Fruit fly (Drosophila melanogaster) whole organism, embryonic: ENCODE results near the gene Pi4KIIalpha.

Source experiments
- Asciz ChIP-seq: fragments of 200-800 bp; sonication (Bioruptor generic); optimal IDR thresholded peaks from 2 replicates; lab custom pipeline; 2017; ENCODE audit warnings: missing biosample characterization, mild to moderate bottlenecking, missing genetic modification characterization, missing genetic modification reagents
- Atf3 ChIP-seq: fragments of 200-800 bp; sonication (Bioruptor generic); optimal IDR thresholded peaks from 3 replicates; lab custom pipeline; 2016; ENCODE audit warnings: missing biosample characterization, missing genetic modification characterization
- Blimp-1 ChIP-seq: fragments of 200-800 bp; sonication (Bioruptor generic); optimal IDR thresholded peaks from 3 replicates; lab custom pipeline; 2018; ENCODE audit warnings: missing biosample characterization, missing genetic modification characterization, mild to moderate bottlenecking, moderate library complexity, missing genetic modification reagents
- CG1024 ChIP-seq: fragments of 200-800 bp; sonication (Bioruptor generic); IDR thresholded peaks from 2 replicates; pipeline ENCODE4 v1.3.6; 2022; ENCODE audit warnings: missing biosample characterization, missing genetic modification characterization
- CG10979 ChIP-seq: fragments of 200-800 bp; sonication (Bioruptor generic); optimal IDR thresholded peaks from 2 replicates; lab custom pipeline; 2018; ENCODE audit warnings: missing biosample characterization, mild to moderate bottlenecking, missing genetic modification characterization, moderate library complexity
- CG11093 ChIP-seq: fragments of 200-800 bp; sonication (Bioruptor generic); IDR thresholded peaks from 3 replicates; pipeline ENCODE4 v1.3.6; 2022; ENCODE audit warnings: missing biosample characterization, missing genetic modification characterization
- CG11560 ChIP-seq: fragments of 200-800 bp; sonication (Bioruptor generic); IDR thresholded peaks from 3 replicates; pipeline ENCODE4 v1.3.6; 2022; ENCODE audit warnings: missing biosample characterization, missing genetic modification characterization
- CG12659 ChIP-seq: fragments of 200-800 bp; sonication (Bioruptor generic); optimal IDR thresholded peaks from 3 replicates; lab custom pipeline; 2017; ENCODE audit warnings: mild to moderate bottlenecking, missing biosample characterization, missing genetic modification reagents, missing genetic modification characterization
- CG14441 ChIP-seq: fragments of 200-800 bp; sonication (Bioruptor generic); IDR thresholded peaks from 2 replicates; pipeline ENCODE4 v1.3.6; 2022; ENCODE audit warnings: missing biosample characterization, missing genetic modification characterization
- CG14667 ChIP-seq: fragments of 200-800 bp; sonication (Bioruptor generic); IDR thresholded peaks from 2 replicates; pipeline ENCODE4 v1.3.6; 2022; ENCODE audit warnings: missing biosample characterization, missing genetic modification characterization
- CG14860 ChIP-seq: fragments of 200-800 bp; sonication (Bioruptor generic); IDR thresholded peaks from 3 replicates; pipeline ENCODE4 v1.3.6; 2022; ENCODE audit warnings: missing biosample characterization, missing genetic modification characterization; ENCODE audit not compliant: partially characterized antibody
- CG16779 ChIP-seq: fragments of 200-800 bp; sonication (Bioruptor generic); IDR thresholded peaks from 2 replicates; pipeline ENCODE4 v1.3.6; 2022; ENCODE audit warnings: missing biosample characterization, missing genetic modification characterization
- CG2129 ChIP-seq: fragments of 200-800 bp; sonication (Bioruptor generic); IDR thresholded peaks from 2 replicates; pipeline ENCODE4 v1.3.6; 2022; ENCODE audit warnings: missing biosample characterization, missing genetic modification characterization; ENCODE audit not compliant: partially characterized antibody
- CG2202 ChIP-seq: fragments of 200-800 bp; sonication (Bioruptor generic); optimal IDR thresholded peaks from 2 replicates; lab custom pipeline; 2018; ENCODE audit warnings: missing biosample characterization, mild to moderate bottlenecking, missing genetic modification characterization
- CG2889 ChIP-seq: fragments of 200-800 bp; sonication (Bioruptor generic); IDR thresholded peaks from 3 replicates; pipeline ENCODE4 v1.3.6; 2022; ENCODE audit warnings: missing biosample characterization, missing genetic modification characterization
- CG30403 ChIP-seq: fragments of 200-800 bp; sonication (Bioruptor generic); optimal IDR thresholded peaks from 3 replicates; lab custom pipeline; 2016; ENCODE audit warnings: missing biosample characterization, missing genetic modification characterization
- CG31224 ChIP-seq: fragments of 200-800 bp; sonication (Bioruptor generic); IDR thresholded peaks from 2 replicates; pipeline ENCODE4 v1.3.6; 2022; ENCODE audit warnings: missing biosample characterization, missing genetic modification characterization
- CG31365 ChIP-seq: fragments of 200-800 bp; sonication (Bioruptor generic); optimal IDR thresholded peaks from 2 replicates; lab custom pipeline; 2018; ENCODE audit warnings: missing biosample characterization, mild to moderate bottlenecking, missing genetic modification characterization
- CG3281 ChIP-seq: fragments of 200-800 bp; sonication (Bioruptor generic); optimal IDR thresholded peaks from 3 replicates; lab custom pipeline; 2017; ENCODE audit warnings: missing biosample characterization, mild to moderate bottlenecking, missing genetic modification characterization
- CG4617 ChIP-seq: fragments of 200-800 bp; sonication (Bioruptor generic); optimal IDR thresholded peaks from 3 replicates; lab custom pipeline; 2016; ENCODE audit warnings: missing biosample characterization, missing genetic modification characterization, borderline replicate concordance
- CG6254 ChIP-seq: fragments of 200-800 bp; sonication (Bioruptor generic); optimal IDR thresholded peaks from 3 replicates; lab custom pipeline; 2017; ENCODE audit warnings: mild to moderate bottlenecking, missing biosample characterization, missing genetic modification reagents, missing genetic modification characterization
- CG7357 ChIP-seq: fragments of 200-800 bp; sonication (Bioruptor generic); IDR thresholded peaks from 3 replicates; pipeline ENCODE4 v1.3.6; 2022; ENCODE audit warnings: missing biosample characterization, missing genetic modification characterization
- CG7987 ChIP-seq: fragments of 200-800 bp; sonication (Bioruptor generic); optimal IDR thresholded peaks from 2 replicates; lab custom pipeline; 2018; ENCODE audit warnings: missing biosample characterization, mild to moderate bottlenecking, missing genetic modification characterization, moderate library complexity
- CG8281 ChIP-seq: fragments of 200-800 bp; sonication (Bioruptor generic); optimal IDR thresholded peaks from 2 replicates; lab custom pipeline; 2018; ENCODE audit warnings: missing biosample characterization, mild to moderate bottlenecking, missing genetic modification characterization, moderate library complexity
- CG9215 ChIP-seq: fragments of 200-800 bp; sonication (Bioruptor generic); IDR thresholded peaks from 2 replicates; pipeline ENCODE4 v1.3.6; 2022; ENCODE audit warnings: missing biosample characterization, missing genetic modification characterization
- CTCF ChIP-seq: fragments of 200-800 bp; sonication (Bioruptor generic); optimal IDR thresholded peaks from 2 replicates; lab custom pipeline; 2017; ENCODE audit warnings: missing biosample characterization, mild to moderate bottlenecking, missing genetic modification characterization, moderate library complexity
- Drgx ChIP-seq: fragments of 200-800 bp; sonication (Bioruptor generic); IDR thresholded peaks from 2 replicates; pipeline ENCODE4 v1.3.6; 2022; ENCODE audit warnings: missing biosample characterization, missing genetic modification characterization
- E2f2 ChIP-seq: fragments of 200-800 bp; sonication (Bioruptor generic); IDR thresholded peaks from 2 replicates; pipeline ENCODE4 v1.3.6; 2022; ENCODE audit warnings: missing biosample characterization, missing genetic modification characterization
- HLH54F ChIP-seq: fragments of 200-800 bp; sonication (Bioruptor generic); optimal IDR thresholded peaks from 3 replicates; lab custom pipeline; 2016; ENCODE audit warnings: missing biosample characterization, missing genetic modification characterization
- HmgZ ChIP-seq: fragments of 200-800 bp; sonication (Bioruptor generic); optimal IDR thresholded peaks from 2 replicates; lab custom pipeline; 2018; ENCODE audit warnings: missing biosample characterization, mild to moderate bottlenecking, missing genetic modification characterization
- Nf-YA ChIP-seq: fragments of 200-800 bp; sonication (Bioruptor generic); IDR thresholded peaks from 2 replicates; pipeline ENCODE4 v1.3.6; 2022; ENCODE audit warnings: missing biosample characterization, missing genetic modification characterization
- Oli ChIP-seq: fragments of 200-800 bp; sonication (Bioruptor generic); optimal IDR thresholded peaks from 2 replicates; lab custom pipeline; 2018; ENCODE audit warnings: missing biosample characterization, mild to moderate bottlenecking, missing genetic modification characterization, moderate library complexity
- Side ChIP-seq: fragments of 200-800 bp; sonication (Bioruptor generic); optimal IDR thresholded peaks from 2 replicates; lab custom pipeline; 2016; ENCODE audit warnings: missing biosample characterization, missing genetic modification characterization
- Six4 ChIP-seq: fragments of 200-800 bp; sonication (Bioruptor generic); optimal IDR thresholded peaks from 2 replicates; lab custom pipeline; 2016; ENCODE audit warnings: missing biosample characterization, missing genetic modification characterization
- Sox100B ChIP-seq: fragments of 200-800 bp; sonication (Bioruptor generic); optimal IDR thresholded peaks from 3 replicates; lab custom pipeline; 2018; ENCODE audit warnings: missing biosample characterization, mild to moderate bottlenecking, missing genetic modification characterization
- YL-1 ChIP-seq: fragments of 200-800 bp; sonication (Bioruptor generic); optimal IDR thresholded peaks from 3 replicates; lab custom pipeline; 2017; ENCODE audit warnings: missing biosample characterization, mild to moderate bottlenecking, missing genetic modification characterization
- bowl ChIP-seq: fragments of 200-800 bp; sonication (Bioruptor generic); IDR thresholded peaks from 2 replicates; pipeline ENCODE4 v1.3.6; 2022; ENCODE audit warnings: missing biosample characterization, missing genetic modification characterization
- btn ChIP-seq: fragments of 200-800 bp; sonication (Bioruptor generic); optimal IDR thresholded peaks from 2 replicates; lab custom pipeline; 2016; ENCODE audit warnings: missing biosample characterization, missing genetic modification characterization
- cwo ChIP-seq: fragments of 200-800 bp; sonication (Bioruptor generic); optimal IDR thresholded peaks from 3 replicates; lab custom pipeline; 2017; ENCODE audit warnings: missing biosample characterization, missing genetic modification characterization, mild to moderate bottlenecking, moderate library complexity, missing genetic modification reagents
- dan ChIP-seq: fragments of 200-800 bp; sonication (Bioruptor generic); IDR thresholded peaks from 2 replicates; pipeline ENCODE4 v1.3.6; 2022; ENCODE audit warnings: missing biosample characterization, missing genetic modification characterization
- dm ChIP-seq: fragments of 200-800 bp; sonication (Bioruptor generic); optimal IDR thresholded peaks from 3 replicates; lab custom pipeline; 2016; ENCODE audit warnings: missing biosample characterization, missing genetic modification characterization
- exex ChIP-seq: fragments of 200-800 bp; sonication (Bioruptor generic); optimal IDR thresholded peaks from 4 replicates; lab custom pipeline; 2018; ENCODE audit warnings: missing biosample characterization, mild to moderate bottlenecking, missing genetic modification characterization, moderate library complexity
- gcm ChIP-seq: fragments of 200-800 bp; sonication (Bioruptor generic); optimal IDR thresholded peaks from 2 replicates; lab custom pipeline; 2019; ENCODE audit warnings: missing biosample characterization, mild to moderate bottlenecking, missing genetic modification characterization, moderate library complexity
- lmd ChIP-seq: fragments of 200-800 bp; sonication (Bioruptor generic); IDR thresholded peaks from 2 replicates; pipeline ENCODE4 v1.3.6; 2022; ENCODE audit warnings: missing biosample characterization, missing genetic modification characterization
- nerfin-1 ChIP-seq: fragments of 200-800 bp; sonication (Bioruptor generic); optimal IDR thresholded peaks from 3 replicates; lab custom pipeline; 2019; ENCODE audit warnings: missing biosample characterization, mild to moderate bottlenecking, missing genetic modification characterization, moderate library complexity
- psq ChIP-seq: fragments of 200-800 bp; sonication (Bioruptor generic); optimal IDR thresholded peaks from 2 replicates; lab custom pipeline; 2017; ENCODE audit warnings: missing biosample characterization, missing genetic modification characterization
- seq ChIP-seq: fragments of 200-800 bp; sonication (Bioruptor generic); IDR thresholded peaks from 2 replicates; pipeline ENCODE4 v1.3.6; 2022; ENCODE audit warnings: missing biosample characterization, missing genetic modification characterization
- sim ChIP-seq: fragments of 200-800 bp; sonication (Bioruptor generic); IDR thresholded peaks from 2 replicates; pipeline ENCODE4 v1.3.6; 2022; ENCODE audit warnings: missing biosample characterization, missing genetic modification characterization
- usp ChIP-seq: fragments of >200 bp; optimal IDR thresholded peaks from 2 replicates; lab custom pipeline; 2017; ENCODE audit warnings: missing biosample characterization, missing genetic modification characterization
- vvl ChIP-seq: fragments of 200-800 bp; sonication (Bioruptor generic); IDR thresholded peaks from 2 replicates; pipeline ENCODE4 v1.3.6; 2022; ENCODE audit warnings: missing biosample characterization, missing genetic modification characterization
- wor ChIP-seq: fragments of 200-800 bp; sonication (Bioruptor generic); IDR thresholded peaks from 2 replicates; pipeline ENCODE4 v1.3.6; 2022; ENCODE audit warnings: missing biosample characterization, missing genetic modification characterization
- yki ChIP-seq: fragments of >200 bp; optimal IDR thresholded peaks from 3 replicates; lab custom pipeline; 2018

Pi4KIIalpha gene

dm6 chr3R:5587863-5588519 is 24.5 kb upstream of the Pi4KIIalpha start, which contains the start of gene CG2926 (continued):
- TF ChIP-seq Blimp-1 (GFP tag; lab: Kevin White, UChicago) (no peak), HLH54F (GFP tag; lab: Kevin White, UChicago) (peak; percentile 46), CG2202 (no peak), CG2889 (GFP tag; lab: Robert Waterston, UW) (no peak), Oli (no peak), bowl (GFP tag; lab: Robert Waterston, UW) (no peak), CG11093 (GFP tag; lab: Robert Waterston, UW) (no peak), CG7357 (GFP tag; lab: Robert Waterston, UW) (no peak), CG8281 (tag; lab: Kevin White, UChicago) (no peak), CG10979 (tag; lab: Kevin White, UChicago) (no peak), gcm (GFP tag; lab: Kevin White, UChicago) (no peak), usp (GFP tag; lab: Kevin White, UChicago) (no peak), cwo (GFP tag; lab: Kevin White, UChicago) (no peak), lmd (no peak; the same call in 1 of the 2 replicates), vvl (peak; percentile 51), wor (GFP tag; lab: Robert Waterston, UW) (no peak), CG6254 (GFP tag; lab: Kevin White, UChicago) (peak; percentile 54), Drgx (GFP tag; lab: Robert Waterston, UW) (no peak), CG11560 (no peak), CG14441 (GFP tag; lab: Robert Waterston, UW) (0 out of 2 replicates have a peak, but pooled peaks have one; percentile 18), CG31224 (no peak), CG12659 (GFP tag; lab: Kevin White, UChicago) (peak; percentile 62), Six4 (GFP tag; lab: Kevin White, UChicago) (no peak), CG9215 (GFP tag; lab: Robert Waterston, UW) (no peak), Nf-YA (GFP tag; lab: Robert Waterston, UW) (no peak), seq (GFP tag; lab: Robert Waterston, UW) (no peak), CTCF (no peak), Asciz (GFP tag; lab: Kevin White, UChicago) (no peak), CG31365 (tag; lab: Kevin White, UChicago) (no peak), dm (GFP tag; lab: Kevin White, UChicago) (peak; percentile 51), btn (GFP tag; lab: Kevin White, UChicago) (no peak), CG2129 (peak; percentile 68), Side (peak; percentile 21), YL-1 (GFP tag; lab: Kevin White, UChicago) (peak; percentile 86), psq (GFP tag; lab: Kevin White, UChicago) (no peak), HmgZ (peak; percentile 68), CG16779 (GFP tag; lab: Robert Waterston, UW) (no peak), CG14667 (GFP tag; lab: Robert Waterston, UW) (no peak), dan (GFP tag; lab: Robert Waterston, UW) (no peak), Atf3 (no peak), nerfin-1 (tag; lab: Kevin White, UChicago) (no peak), yki (no peak), CG7987 (GFP tag; lab: Kevin White, UChicago) (no peak), E2f2 (peak; percentile 72), CG14860 (GFP tag; lab: Robert Waterston, UW) (peak; percentile 85), CG30403 (GFP tag; lab: Kevin White, UChicago) (no peak), sim (GFP tag; lab: Robert Waterston, UW) (no peak), CG3281 (GFP tag; lab: Kevin White, UChicago) (no peak), CG1024 (GFP tag; lab: Robert Waterston, UW) (no peak), CG4617 (GFP tag; lab: Kevin White, UChicago) (peak; percentile 79), exex (no peak), Sox100B (GFP tag; lab: Kevin White, UChicago) (no peak)
